Fruit fly (Drosophila melanogaster): ENCODE measurements around the gene tgo.

DNA sequence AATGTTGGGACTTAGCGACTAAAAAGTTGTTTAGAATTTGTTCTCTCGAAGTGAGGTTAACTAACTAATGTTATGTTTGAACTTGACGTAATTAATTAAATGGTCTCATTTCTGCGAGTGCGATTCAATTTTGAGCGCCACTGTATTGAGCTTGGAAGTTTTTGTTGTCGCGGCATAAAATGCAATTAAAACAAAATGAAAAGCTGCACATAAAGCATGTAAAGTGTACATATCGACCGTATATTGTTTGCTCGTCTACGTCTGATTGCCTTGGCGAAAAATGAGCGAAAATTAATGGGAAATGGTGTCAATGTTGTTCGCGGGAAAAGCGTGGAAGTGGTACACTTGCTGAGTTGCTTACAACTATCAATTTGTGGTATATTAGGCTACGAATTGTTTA, 3.0 kb downstream of the tgo start:
- TF ChIP-seq CG8478 (optimal IDR thresholded peaks at IDR 0.05) (no peak), Abd-B (GFP tag; optimal IDR thresholded peaks at IDR 0.05) (no peak), NC2β (GFP tag; optimal IDR thresholded peaks at IDR 0.05) (no peak), CG13775 (GFP tag; optimal IDR thresholded peaks at IDR 0.05) (no peak), CG13123 (GFP tag; optimal IDR thresholded peaks at IDR 0.05) (no peak), Doc3 (GFP tag; IDR thresholded peaks at IDR 0.05; ENCODE audit: partially characterized antibody) (no peak), CG4730 (GFP tag; IDR thresholded peaks at IDR 0.05) (no peak), h (optimal IDR thresholded peaks at IDR 0.05) (no peak)

Data from whole organism, embryonic.